Worm (Caenorhabditis elegans): ENCODE data around the gene Y38H6C.18.

DNA sequence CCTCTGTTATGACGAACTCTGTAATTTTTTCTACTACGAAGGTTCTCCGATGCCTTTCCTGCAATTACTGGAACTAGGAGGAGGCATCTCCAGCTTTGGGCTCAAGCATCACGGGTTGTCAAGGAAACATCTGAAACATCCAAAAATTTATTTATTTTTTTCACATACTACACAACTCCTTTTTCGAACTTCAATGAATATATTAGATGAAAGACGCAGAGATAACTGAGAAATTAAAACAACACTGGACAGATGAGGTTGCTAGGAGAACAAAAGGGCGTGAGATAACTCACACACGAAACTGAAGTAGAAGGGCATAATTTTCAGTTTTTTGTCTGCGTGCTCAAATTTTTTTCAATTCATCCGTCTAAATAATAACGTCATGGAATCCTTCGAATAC is 19.5 kb downstream of the Y38H6C.18 start, which contains the start of gene Y38H6C.13:
- no peak for TF ChIP-seq B0261.1 (tag; optimal IDR thresholded peaks at IDR 0.05)
- TF ChIP-seq ztf-6 (GFP tag; IDR thresholded peaks at IDR 0.05) = no peak
